Fruit fly (Drosophila melanogaster): ENCODE results near the gene KrT95D.

DNA sequence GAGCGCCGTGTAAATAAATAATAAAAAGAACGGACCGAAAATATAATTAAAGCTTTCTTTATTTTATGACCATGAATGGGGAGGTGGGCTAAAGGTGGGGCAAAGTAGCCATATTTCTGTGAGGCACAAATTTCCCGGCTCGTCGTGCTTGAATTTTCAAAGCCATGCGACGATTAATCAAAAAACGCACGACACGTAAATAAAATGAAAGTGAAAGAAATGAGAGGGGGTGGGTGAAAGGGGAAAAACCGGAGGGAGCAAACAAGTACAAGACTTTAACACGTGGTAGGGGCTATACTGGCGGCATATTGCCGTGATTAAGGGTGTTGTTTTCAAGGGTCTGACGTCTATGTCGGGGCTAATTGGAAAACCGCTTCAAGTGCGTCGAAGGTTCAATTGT is 30.5 kb downstream of the KrT95D start:
- no peak for TF ChIP-seq usp (GFP tag; optimal IDR thresholded peaks at IDR 0.05)
- no peak for TF ChIP-seq dl (GFP tag; optimal IDR thresholded peaks at IDR 0.05; ENCODE audit: insufficient read depth in 1 of 2, partially characterized antibody in 2 of 2)
- TF ChIP-seq pan (optimal IDR thresholded peaks at IDR 0.05): no peak
- no peak for TF ChIP-seq br (GFP tag; optimal IDR thresholded peaks at IDR 0.05)
- TF ChIP-seq psq (GFP tag; optimal IDR thresholded peaks at IDR 0.05): no peak
- no peak for TF ChIP-seq Abd-B (GFP tag; optimal IDR thresholded peaks at IDR 0.05)
- no peak for TF ChIP-seq tai (GFP tag; optimal IDR thresholded peaks at IDR 0.05)
- TF ChIP-seq Dfd (GFP tag; optimal IDR thresholded peaks at IDR 0.05): no peak
- TF ChIP-seq CG9705 (GFP tag; optimal IDR thresholded peaks at IDR 0.05): no peak
- no peak for TF ChIP-seq lola (GFP tag; optimal IDR thresholded peaks at IDR 0.05)
- no peak for TF ChIP-seq Myc (optimal IDR thresholded peaks at IDR 0.05)
- no peak for TF ChIP-seq h (GFP tag; optimal IDR thresholded peaks at IDR 0.05)
- no peak for TF ChIP-seq foxo (GFP tag; optimal IDR thresholded peaks at IDR 0.05)

Data from whole organism, wandering third instar larva.